Worm (Caenorhabditis elegans) whole organism, mixed stage, embryonic: ENCODE data around the gene apc-17.

Experiments
- blmp-1 ChIP-seq: fragments of 150-350 bp; optimal IDR thresholded peaks from 2 replicates; lab custom pipeline; 2014; ENCODE audit warnings: missing biosample characterization, missing genetic modification characterization
- mep-1 ChIP-seq: fragments of 150-350 bp; optimal IDR thresholded peaks from 2 replicates; lab custom pipeline; 2017; ENCODE audit warnings: missing biosample characterization, missing genetic modification reagents, missing genetic modification characterization, inconsistent platforms
- nhr-237 ChIP-seq: fragments of 150-350 bp; optimal IDR thresholded peaks from 2 replicates; lab custom pipeline; 2014; ENCODE audit warnings: missing biosample characterization, missing genetic modification characterization
- unc-120 ChIP-seq: sonication (generic microtip); optimal IDR thresholded peaks from 2 replicates; lab custom pipeline; 2017; ENCODE audit warnings: missing genetic modification characterization, missing compliant biosample characterization; ENCODE audit not compliant: poor library complexity, severe bottlenecking

- no peak for TF ChIP-seq blmp-1 (tag; lab: Kevin White, UChicago)
- no peak for TF ChIP-seq unc-120 (tag; lab: Kevin White, UChicago)
- no peak for TF ChIP-seq nhr-237 (tag; lab: Kevin White, UChicago)
- TF ChIP-seq mep-1 (tag; lab: Kevin White, UChicago) = no peak
These were observed 18.6 kb upstream of the apc-17 start, which contains the start of gene unc-53 for ce11 chrII:11089356-11089755.
